Fruit fly (Drosophila melanogaster) whole organism, prepupa: ENCODE results near the gene Mon1.
A peak's percentile ranks its signal among the peaks of the same experiment; 100 is the strongest.

ENCODE experiments used
- Blimp-1 ChIP-seq: fragments of 200-800 bp; sonication (Bioruptor generic); optimal IDR thresholded peaks from 3 replicates; lab custom pipeline; 2017; ENCODE audit warnings: missing biosample characterization, missing genetic modification characterization, mild to moderate bottlenecking, moderate library complexity, missing genetic modification reagents
- CG10631 ChIP-seq: fragments of 200-800 bp; sonication (Bioruptor generic); optimal IDR thresholded peaks from 2 replicates; lab custom pipeline; 2016; ENCODE audit warnings: missing biosample characterization, missing genetic modification characterization
- CG10669 ChIP-seq: fragments of 200-800 bp; sonication (Bioruptor generic); optimal IDR thresholded peaks from 3 replicates; lab custom pipeline; 2018; ENCODE audit warnings: missing biosample characterization, mild to moderate bottlenecking, missing genetic modification characterization, moderate library complexity
- CG11294 ChIP-seq: fragments of 200-800 bp; sonication (Bioruptor generic); IDR thresholded peaks from 2 replicates; pipeline ENCODE4 v1.3.6; 2022; ENCODE audit warnings: missing biosample characterization, missing genetic modification characterization
- CG11902 ChIP-seq: fragments of 200-800 bp; sonication (Bioruptor generic); optimal IDR thresholded peaks from 3 replicates; lab custom pipeline; 2016; ENCODE audit warnings: missing biosample characterization, missing genetic modification characterization
- CG15336 ChIP-seq: fragments of 200-800 bp; sonication (Bioruptor generic); IDR thresholded peaks from 2 replicates; pipeline ENCODE4 v1.3.6; 2022; ENCODE audit warnings: missing biosample characterization, missing genetic modification characterization
- CG1621 ChIP-seq: fragments of 200-800 bp; sonication (Bioruptor generic); optimal IDR thresholded peaks from 3 replicates; lab custom pipeline; 2018; ENCODE audit warnings: missing biosample characterization, mild to moderate bottlenecking, missing genetic modification characterization
- CG16779 ChIP-seq: fragments of 200-800 bp; sonication (Bioruptor generic); optimal IDR thresholded peaks from 3 replicates; lab custom pipeline; 2017; ENCODE audit warnings: missing biosample characterization, mild to moderate bottlenecking, missing genetic modification characterization
- CG31627 ChIP-seq: fragments of 200-800 bp; sonication (Bioruptor generic); optimal IDR thresholded peaks from 3 replicates; lab custom pipeline; 2016; ENCODE audit warnings: missing biosample characterization, missing genetic modification characterization
- CG32006 ChIP-seq: fragments of 200-800 bp; sonication (Bioruptor generic); optimal IDR thresholded peaks from 3 replicates; lab custom pipeline; 2017; ENCODE audit warnings: missing biosample characterization, mild to moderate bottlenecking, missing genetic modification characterization
- CG34406 ChIP-seq: fragments of 200-800 bp; sonication (Bioruptor generic); optimal IDR thresholded peaks from 3 replicates; lab custom pipeline; 2016; ENCODE audit warnings: missing biosample characterization, missing genetic modification characterization
- CG3919 ChIP-seq: fragments of 200-800 bp; sonication (Bioruptor generic); optimal IDR thresholded peaks from 3 replicates; lab custom pipeline; 2016; ENCODE audit warnings: missing biosample characterization, missing genetic modification characterization
- CG6276 ChIP-seq: fragments of 200-800 bp; sonication (Bioruptor generic); optimal IDR thresholded peaks from 2 replicates; lab custom pipeline; 2017; ENCODE audit warnings: missing biosample characterization, mild to moderate bottlenecking, missing genetic modification characterization
- CG6808 ChIP-seq: fragments of 200-800 bp; sonication (Bioruptor generic); optimal IDR thresholded peaks from 3 replicates; lab custom pipeline; 2017; ENCODE audit warnings: missing biosample characterization, missing genetic modification characterization, mild to moderate bottlenecking, moderate library complexity, missing genetic modification reagents
- CG6854 ChIP-seq: fragments of 200-800 bp; sonication (Bioruptor generic); optimal IDR thresholded peaks from 2 replicates; lab custom pipeline; 2017; ENCODE audit warnings: missing biosample characterization, mild to moderate bottlenecking, missing genetic modification characterization
- CG7368 ChIP-seq: fragments of 200-800 bp; sonication (Bioruptor generic); optimal IDR thresholded peaks from 3 replicates; lab custom pipeline; 2016; ENCODE audit warnings: missing biosample characterization, missing genetic modification characterization
- CG8119 ChIP-seq: fragments of 200-800 bp; sonication (Bioruptor generic); IDR thresholded peaks from 3 replicates; pipeline ENCODE4 v1.3.6; 2022; ENCODE audit warnings: missing biosample characterization, missing genetic modification characterization
- CG8319 ChIP-seq: fragments of 200-800 bp; sonication (Bioruptor generic); optimal IDR thresholded peaks from 3 replicates; lab custom pipeline; 2016; ENCODE audit warnings: missing biosample characterization, missing genetic modification characterization
- Eip75B ChIP-seq: fragments of 200-800 bp; sonication (Bioruptor generic); optimal IDR thresholded peaks from 3 replicates; lab custom pipeline; 2016; ENCODE audit warnings: missing biosample characterization, missing genetic modification characterization
- Eip78C ChIP-seq: fragments of 200-800 bp; sonication (Bioruptor generic); peaks from one replicate; lab custom pipeline; 2016; ENCODE audit warnings: missing biosample characterization, missing genetic modification characterization
- Eip93F ChIP-seq: fragments of 200-800 bp; sonication (Bioruptor generic); optimal IDR thresholded peaks from 2 replicates; lab custom pipeline; 2016; ENCODE audit warnings: missing biosample characterization, mild to moderate bottlenecking, missing genetic modification characterization
- Ets96B ChIP-seq: fragments of 200-800 bp; optimal IDR thresholded peaks from 2 replicates; lab custom pipeline; 2019; ENCODE audit warnings: missing biosample characterization, mild to moderate bottlenecking, missing genetic modification characterization, moderate library complexity
- Gug ChIP-seq: fragments of 200-800 bp; sonication (Bioruptor generic); IDR thresholded peaks from 2 replicates; pipeline ENCODE4 v1.3.6; 2022; ENCODE audit warnings: missing biosample characterization, missing genetic modification characterization
- Hr38 ChIP-seq: sonication (Bioruptor generic); optimal IDR thresholded peaks from 2 replicates; lab custom pipeline; 2016; ENCODE audit warnings: missing biosample characterization, missing genetic modification characterization
- Hr4 ChIP-seq: fragments of 200-800 bp; sonication (Bioruptor generic); optimal IDR thresholded peaks from 3 replicates; lab custom pipeline; 2016; ENCODE audit warnings: missing biosample characterization, missing genetic modification characterization
- Lpt ChIP-seq: fragments of 200-800 bp; sonication (Bioruptor generic); optimal IDR thresholded peaks from 3 replicates; lab custom pipeline; 2016; ENCODE audit warnings: missing biosample characterization, missing genetic modification characterization
- Smox ChIP-seq: fragments of 200-800 bp; sonication (Bioruptor generic); optimal IDR thresholded peaks from 3 replicates; lab custom pipeline; 2016; ENCODE audit warnings: missing biosample characterization, missing genetic modification characterization
- Sox14 ChIP-seq: fragments of 200-800 bp; sonication (Bioruptor generic); optimal IDR thresholded peaks from 3 replicates; lab custom pipeline; 2016; ENCODE audit warnings: missing biosample characterization, missing genetic modification characterization
- Sox15 ChIP-seq: fragments of 200-800 bp; sonication (Bioruptor generic); optimal IDR thresholded peaks from 3 replicates; lab custom pipeline; 2016; ENCODE audit warnings: missing biosample characterization, missing genetic modification characterization
- achi ChIP-seq: fragments of 200-800 bp; sonication (Bioruptor generic); optimal IDR thresholded peaks from 3 replicates; lab custom pipeline; 2016; ENCODE audit warnings: missing biosample characterization, missing genetic modification characterization
- acj6 ChIP-seq: fragments of 200-800 bp; sonication (Bioruptor generic); optimal IDR thresholded peaks from 3 replicates; lab custom pipeline; 2016; ENCODE audit warnings: missing biosample characterization, missing genetic modification characterization
- cyc ChIP-seq: fragments of 200-800 bp; sonication (Bioruptor generic); optimal IDR thresholded peaks from 3 replicates; lab custom pipeline; 2016; ENCODE audit warnings: missing biosample characterization, missing genetic modification characterization
- dac ChIP-seq: fragments of 200-800 bp; sonication (Bioruptor generic); optimal IDR thresholded peaks from 2 replicates; lab custom pipeline; 2017; ENCODE audit warnings: missing biosample characterization, mild to moderate bottlenecking, missing genetic modification characterization
- dsx ChIP-seq: fragments of 200-800 bp; optimal IDR thresholded peaks from 3 replicates; lab custom pipeline; 2019; ENCODE audit warnings: missing biosample characterization, mild to moderate bottlenecking, missing genetic modification characterization, moderate library complexity; ENCODE audit not compliant: poor library complexity, severe bottlenecking
- eg ChIP-seq: fragments of 200-800 bp; sonication (Bioruptor generic); IDR thresholded peaks from 3 replicates; pipeline ENCODE4 v1.3.6; 2022; ENCODE audit warnings: missing biosample characterization, missing genetic modification characterization
- esn ChIP-seq: fragments of 200-800 bp; sonication (Bioruptor generic); optimal IDR thresholded peaks from 2 replicates; lab custom pipeline; 2016; ENCODE audit warnings: missing biosample characterization, mild to moderate bottlenecking, missing genetic modification characterization, moderate library complexity
- fd59A ChIP-seq: fragments of 200-800 bp; sonication (Bioruptor generic); optimal IDR thresholded peaks from 2 replicates; lab custom pipeline; 2017; ENCODE audit warnings: missing biosample characterization, mild to moderate bottlenecking, missing genetic modification characterization, missing genetic modification reagents
- fd85E ChIP-seq: fragments of 200-800 bp; sonication (Bioruptor generic); optimal IDR thresholded peaks from 3 replicates; lab custom pipeline; 2016; ENCODE audit warnings: missing biosample characterization, missing genetic modification characterization
- lz ChIP-seq: fragments of 200-800 bp; sonication (Bioruptor generic); optimal IDR thresholded peaks from 3 replicates; lab custom pipeline; 2016; ENCODE audit warnings: missing biosample characterization, missing genetic modification characterization
- net ChIP-seq: fragments of 200-800 bp; sonication (Bioruptor generic); optimal IDR thresholded peaks from 3 replicates; lab custom pipeline; 2016; ENCODE audit warnings: missing biosample characterization, missing genetic modification characterization
- salr ChIP-seq, 2 experiments: fragments of 200-800 bp; sonication (Bioruptor generic); optimal IDR thresholded peaks; 3 replicates each; lab custom pipeline; 2016 to 2018; ENCODE audit warnings: missing biosample characterization in 2 of 2, missing genetic modification characterization in 2 of 2, mild to moderate bottlenecking in 1 of 2
- spab ChIP-seq: fragments of 200-800 bp; sonication (Bioruptor generic); optimal IDR thresholded peaks from 2 replicates; lab custom pipeline; 2017; ENCODE audit warnings: missing biosample characterization, mild to moderate bottlenecking, missing genetic modification characterization, missing genetic modification reagents
- ss ChIP-seq, 2 experiments: fragments of 200-800 bp; sonication (Bioruptor generic); optimal IDR thresholded peaks; 2 replicates in 1 of 2; 3 replicates in 1 of 2; lab custom pipeline; 2017 to 2018; ENCODE audit warnings: mild to moderate bottlenecking in 2 of 2, missing biosample characterization in 2 of 2, missing genetic modification characterization in 2 of 2, moderate library complexity in 1 of 2
- svp ChIP-seq: fragments of 200-800 bp; sonication (Bioruptor generic); peaks from one replicate; lab custom pipeline; 2016; ENCODE audit warnings: missing biosample characterization, missing genetic modification characterization
- topi ChIP-seq: fragments of 200-800 bp; sonication (Bioruptor generic); optimal IDR thresholded peaks from 3 replicates; lab custom pipeline; 2016; ENCODE audit warnings: missing biosample characterization, missing genetic modification characterization
- vri ChIP-seq: fragments of 200-800 bp; sonication (Bioruptor generic); optimal IDR thresholded peaks from 3 replicates; lab custom pipeline; 2016; ENCODE audit warnings: missing biosample characterization, mild to moderate bottlenecking, missing genetic modification characterization

The Mon1 gene

dm6 chr2L:4820448-4821318 lies 29.8 kb upstream of the Mon1 start (continued):
- TF ChIP-seq CG6276 (GFP tag; lab: Kevin White, UChicago), result no peak
- TF ChIP-seq topi (GFP tag; lab: Kevin White, UChicago), result peak; percentile 73
- peak; percentile 49 for TF ChIP-seq Gug (GFP tag; lab: Robert Waterston, UW)
- peak; percentile 49 for TF ChIP-seq Blimp-1 (GFP tag; lab: Kevin White, UChicago)
- peak; percentile 17; the same call in 1 of the 2 replicates for TF ChIP-seq CG11294 (GFP tag; lab: Robert Waterston, UW)
- TF ChIP-seq CG10631 (GFP tag; lab: Kevin White, UChicago), result peak; percentile 88
- TF ChIP-seq CG7368, result peak; percentile 53
- TF ChIP-seq Hr4 (GFP tag; lab: Kevin White, UChicago), result peak; percentile 71
- no peak for TF ChIP-seq ss (GFP tag; optimal IDR thresholded peaks at IDR 0.05; lab: Kevin White, UChicago)
- TF ChIP-seq CG15336, result peak; percentile 34

dm6 chr2L:4821319-4821717 lies 29.1 kb upstream of the Mon1 start:
- TF ChIP-seq fd59A (GFP tag; lab: Kevin White, UChicago) (peak; percentile 58), spab (GFP tag; lab: Kevin White, UChicago) (peak; percentile 88), Eip78C (GFP tag; lab: Kevin White, UChicago) (peak; percentile 97), Eip93F (GFP tag; lab: Kevin White, UChicago) (no peak), Sox14 (GFP tag; lab: Kevin White, UChicago) (peak; percentile 68), CG1621 (tag; lab: Kevin White, UChicago) (peak; percentile 54), Hr4 (GFP tag; lab: Kevin White, UChicago) (peak; percentile 76), CG32006 (GFP tag; lab: Kevin White, UChicago) (peak; percentile 78), Lpt (GFP tag; lab: Kevin White, UChicago) (peak; percentile 18), CG8319 (GFP tag; lab: Kevin White, UChicago) (peak; percentile 49), achi (peak; percentile 79), ss (GFP tag; optimal IDR thresholded peaks at IDR 0.05; lab: Kevin White, UChicago) (peak; percentile 85 to 93), fd85E (GFP tag; lab: Kevin White, UChicago) (peak; percentile 28), CG34406 (peak; percentile 55), Eip75B (peak; percentile 79), CG10669 (GFP tag; lab: Kevin White, UChicago) (peak; percentile 82), CG6276 (GFP tag; lab: Kevin White, UChicago) (peak; percentile 74), topi (GFP tag; lab: Kevin White, UChicago) (peak; percentile 75), svp (GFP tag; lab: Kevin White, UChicago) (peak; percentile 91), net (GFP tag; lab: Kevin White, UChicago) (peak; percentile 81), lz (GFP tag; lab: Kevin White, UChicago) (peak; percentile 27), Hr38 (GFP tag; lab: Kevin White, UChicago) (no peak), Sox15 (GFP tag; lab: Kevin White, UChicago) (peak; percentile 61), dsx (GFP tag; lab: Kevin White, UChicago) (peak; percentile 77), Ets96B (peak; percentile 87), cyc (GFP tag; lab: Kevin White, UChicago) (peak; percentile 49), salr (GFP tag; optimal IDR thresholded peaks at IDR 0.05; lab: Kevin White, UChicago) (peak; percentile 52 to 70), eg (peak; percentile 67; the same call in 2 of the 3 replicates), acj6 (GFP tag; lab: Kevin White, UChicago) (peak; percentile 60), CG6854 (GFP tag; lab: Kevin White, UChicago) (peak; percentile 33), dac (GFP tag; lab: Kevin White, UChicago) (peak; percentile 8), CG16779 (peak; percentile 81), CG6808 (GFP tag; lab: Kevin White, UChicago) (peak; percentile 89), Blimp-1 (GFP tag; lab: Kevin White, UChicago) (peak; percentile 3), CG10631 (GFP tag; lab: Kevin White, UChicago) (peak; percentile 56), CG11294 (GFP tag; lab: Robert Waterston, UW) (peak; percentile 27; the same call in 1 of the 2 replicates), esn (peak; percentile 70), CG3919 (GFP tag; lab: Kevin White, UChicago) (peak; percentile 74), CG31627 (GFP tag; lab: Kevin White, UChicago) (peak; percentile 29), Smox (GFP tag; lab: Kevin White, UChicago) (peak; percentile 71), CG8119 (GFP tag; lab: Robert Waterston, UW) (peak; percentile 78), CG11902 (GFP tag; lab: Kevin White, UChicago) (peak; percentile 22), vri (peak; percentile 30)
